Worm (Caenorhabditis elegans) whole organism, midembryonic: Measurements from ENCODE around the gene mboa-2.

Experiments used
- T22C8.4 ChIP-seq: fragments of 200-800 bp; sonication (Bioruptor generic); IDR thresholded peaks from 2 replicates; pipeline ENCODE4 v1.3.6; 2022; ENCODE audit warnings: missing genetic modification characterization, missing compliant biosample characterization
- cog-1 ChIP-seq: sonication (generic microtip); optimal IDR thresholded peaks from 2 replicates; lab custom pipeline; 2016; ENCODE audit warnings: missing genetic modification characterization, missing compliant biosample characterization
- flt-1 ChIP-seq: fragments of 200-800 bp; sonication (Bioruptor generic); IDR thresholded peaks from 2 replicates; pipeline ENCODE4 v1.3.6; 2022; ENCODE audit warnings: missing genetic modification characterization, missing compliant biosample characterization
- klf-2 ChIP-seq: fragments of 200-800 bp; sonication (Bioruptor generic); conservative IDR thresholded peaks from 2 replicates; pipeline ENCODE4 v1.3.6; 2022; ENCODE audit warnings: missing genetic modification reagents, missing genetic modification characterization, missing compliant biosample characterization
- med-1 ChIP-seq: sonication (generic microtip); optimal IDR thresholded peaks from 2 replicates; lab custom pipeline; 2017; ENCODE audit warnings: missing genetic modification characterization, mild to moderate bottlenecking, missing compliant biosample characterization, antibody characterized with exemption, missing genetic modification reagents; ENCODE audit not compliant: insufficient read depth

- TF ChIP-seq flt-1 (GFP tag; lab: Robert Waterston, UW) (no peak), med-1 (GFP tag; lab: Kevin White, UChicago) (no peak), cog-1 (tag; lab: Kevin White, UChicago) (no peak), T22C8.4 (no peak), klf-2 (GFP tag; lab: Robert Waterston, UW) (no peak)
These were observed 50.8 kb downstream of the mboa-2 start for ce11 chrV:11071453-11071852.
